Worm (Caenorhabditis elegans) whole organism, L1 larva: Measurements from ENCODE around the gene ugt-50.

Experiments used
- C16A3.4 ChIP-seq: fragments of 150-350 bp; optimal IDR thresholded peaks from 2 replicates; lab custom pipeline; 2014; ENCODE audit warnings: missing biosample characterization, missing genetic modification characterization
- C34B4.2 ChIP-seq: sonication (generic microtip); optimal IDR thresholded peaks from 2 replicates; lab custom pipeline; 2017; ENCODE audit warnings: mild to moderate bottlenecking, missing genetic modification characterization, missing compliant biosample characterization
- blmp-1 ChIP-seq: fragments of 150-350 bp; optimal IDR thresholded peaks from 2 replicates; lab custom pipeline; 2014; ENCODE audit warnings: missing biosample characterization, missing genetic modification characterization
- ceh-88 ChIP-seq: fragments of 200-800 bp; sonication (Bioruptor generic); IDR thresholded peaks from 2 replicates; pipeline ENCODE4 v1.3.6; 2022; ENCODE audit warnings: missing genetic modification characterization, missing compliant biosample characterization
- ceh-90 ChIP-seq: sonication (generic microtip); optimal IDR thresholded peaks from 2 replicates; lab custom pipeline; 2016; ENCODE audit warnings: missing genetic modification characterization, missing compliant biosample characterization
- dpl-1 ChIP-seq, 3 experiments: fragments of 150-350 bp in 2 of 3; sonication (generic microtip) in 1 of 3; optimal IDR thresholded peaks; 2 replicates each; lab custom pipeline; 2014 to 2017; ENCODE audit warnings: missing biosample characterization in 3 of 3, missing genetic modification characterization in 3 of 3, missing genetic modification reagents in 3 of 3
- dsc-1 ChIP-seq: sonication (generic microtip); optimal IDR thresholded peaks from 2 replicates; lab custom pipeline; 2016; ENCODE audit warnings: mild to moderate bottlenecking, missing genetic modification characterization, missing compliant biosample characterization
- efl-1 ChIP-seq, 4 experiments: fragments of 150-350 bp; optimal IDR thresholded peaks in 3 of 4; peaks in 1 of 4; 1 replicate in 1 of 4; 2 replicates in 3 of 4; lab custom pipeline; 2014; ENCODE audit warnings: missing biosample characterization in 2 of 4, missing genetic modification characterization in 2 of 4, missing genetic modification reagents in 2 of 4
- elt-2 ChIP-seq: sonication (generic microtip); optimal IDR thresholded peaks from 2 replicates; lab custom pipeline; 2016; ENCODE audit warnings: missing genetic modification characterization, mild to moderate bottlenecking, inconsistent platforms, missing compliant biosample characterization, missing genetic modification reagents
- elt-3 ChIP-seq, 6 experiments: fragments of 150-350 bp in 1 of 6; sonication (generic microtip); optimal IDR thresholded peaks; 2 replicates each; lab custom pipeline; 2017 to 2018; ENCODE audit warnings: missing biosample characterization in 6 of 6, missing genetic modification characterization in 6 of 6, inconsistent platforms in 1 of 6
- fos-1 ChIP-seq: fragments of 150-350 bp; optimal IDR thresholded peaks from 2 replicates; lab custom pipeline; 2014; ENCODE audit warnings: missing biosample characterization, missing genetic modification characterization
- hpl-2 ChIP-seq: fragments of 150-350 bp; optimal IDR thresholded peaks from 2 replicates; lab custom pipeline; 2014; ENCODE audit warnings: missing biosample characterization, missing genetic modification reagents, missing genetic modification characterization
- lin-14 ChIP-seq: fragments of 200-800 bp; sonication (Bioruptor generic); optimal IDR thresholded peaks from 2 replicates; lab custom pipeline; 2018; ENCODE audit warnings: mild to moderate bottlenecking, missing genetic modification characterization, moderate library complexity, missing compliant biosample characterization
- lin-15B ChIP-seq: fragments of 150-350 bp; sonication (generic microtip); optimal IDR thresholded peaks from 3 replicates; lab custom pipeline; 2014; ENCODE audit warnings: missing biosample characterization, missing genetic modification characterization
- lin-35 ChIP-seq, 2 experiments: fragments of 150-350 bp; optimal IDR thresholded peaks; 2 replicates each; lab custom pipeline; 2014; ENCODE audit warnings: missing biosample characterization in 2 of 2, missing genetic modification characterization in 2 of 2, missing genetic modification reagents in 2 of 2
- lin-39 ChIP-seq: fragments of 150-350 bp; optimal IDR thresholded peaks from 2 replicates; lab custom pipeline; 2014; ENCODE audit warnings: missing biosample characterization, missing genetic modification reagents, missing genetic modification characterization
- lsy-2 ChIP-seq, 2 experiments: fragments of 150-350 bp; optimal IDR thresholded peaks; 2 replicates each; lab custom pipeline; 2014; ENCODE audit warnings: missing biosample characterization in 2 of 2, missing genetic modification characterization in 2 of 2
- mab-9 ChIP-seq: fragments of 200-800 bp; sonication (Bioruptor generic); IDR thresholded peaks from 2 replicates; pipeline ENCODE4 v1.3.6; 2022; ENCODE audit warnings: missing genetic modification reagents, missing genetic modification characterization, missing compliant biosample characterization
- mdl-1 ChIP-seq, 2 experiments: fragments of 150-350 bp; optimal IDR thresholded peaks; 2 replicates each; lab custom pipeline; 2014 to 2017; ENCODE audit warnings: missing biosample characterization in 2 of 2, missing genetic modification characterization in 2 of 2, inconsistent platforms in 1 of 2
- mef-2 ChIP-seq: fragments of 150-350 bp; optimal IDR thresholded peaks from 2 replicates; lab custom pipeline; 2014; ENCODE audit warnings: missing biosample characterization, missing genetic modification characterization
- mep-1 ChIP-seq: fragments of 150-350 bp; optimal IDR thresholded peaks from 2 replicates; lab custom pipeline; 2014; ENCODE audit warnings: missing biosample characterization, missing genetic modification characterization
- nhr-19 ChIP-seq: fragments of 200-800 bp; sonication (Bioruptor generic); conservative IDR thresholded peaks from 2 replicates; pipeline ENCODE4 v1.3.6; 2022; ENCODE audit warnings: missing genetic modification characterization, missing compliant biosample characterization
- nhr-20 ChIP-seq: sonication (generic microtip); optimal IDR thresholded peaks from 2 replicates; lab custom pipeline; 2016; ENCODE audit warnings: mild to moderate bottlenecking, missing genetic modification characterization, missing compliant biosample characterization
- nhr-237 ChIP-seq: fragments of 150-350 bp; optimal IDR thresholded peaks from 2 replicates; lab custom pipeline; 2014; ENCODE audit warnings: missing biosample characterization, missing genetic modification characterization
- nhr-71 ChIP-seq: sonication (generic microtip); optimal IDR thresholded peaks from 2 replicates; lab custom pipeline; 2016; ENCODE audit warnings: mild to moderate bottlenecking, missing genetic modification characterization, moderate library complexity, missing compliant biosample characterization
- nhr-84 ChIP-seq: sonication (generic microtip); optimal IDR thresholded peaks from 2 replicates; lab custom pipeline; 2017; ENCODE audit warnings: missing biosample characterization, missing genetic modification characterization
- nhr-85 ChIP-seq: sonication (generic microtip); peaks from one replicate; lab custom pipeline; 2016; ENCODE audit warnings: missing genetic modification characterization, inconsistent platforms, missing compliant biosample characterization
- nhr-90 ChIP-seq: sonication (generic microtip); optimal IDR thresholded peaks from 2 replicates; lab custom pipeline; 2016; ENCODE audit warnings: mild to moderate bottlenecking, missing genetic modification characterization, missing compliant biosample characterization; ENCODE audit not compliant: poor library complexity
- pqm-1 ChIP-seq: sonication (generic microtip); optimal IDR thresholded peaks from 3 replicates; lab custom pipeline; 2017; ENCODE audit warnings: missing biosample characterization, missing genetic modification characterization
- skn-1 ChIP-seq: fragments of 150-350 bp; optimal IDR thresholded peaks from 2 replicates; lab custom pipeline; 2014; ENCODE audit warnings: missing biosample characterization, missing genetic modification characterization
- snu-23 ChIP-seq: sonication (generic microtip); optimal IDR thresholded peaks from 2 replicates; lab custom pipeline; 2016; ENCODE audit warnings: missing genetic modification characterization, missing compliant biosample characterization
- tbx-2 ChIP-seq: sonication (generic microtip); optimal IDR thresholded peaks from 2 replicates; lab custom pipeline; 2016; ENCODE audit warnings: missing genetic modification characterization, missing compliant biosample characterization
- tlp-1 ChIP-seq: fragments of 150-350 bp; optimal IDR thresholded peaks from 2 replicates; lab custom pipeline; 2014; ENCODE audit warnings: missing biosample characterization, missing genetic modification characterization
- unc-86 ChIP-seq: sonication (generic microtip); optimal IDR thresholded peaks from 2 replicates; lab custom pipeline; 2016; ENCODE audit warnings: missing genetic modification characterization, missing compliant biosample characterization
- ztf-11 ChIP-seq, 2 experiments: sonication (generic microtip); optimal IDR thresholded peaks; 2 replicates each; lab custom pipeline; 2016 to 2017; ENCODE audit warnings: missing genetic modification characterization in 2 of 2, missing biosample characterization in 1 of 2, missing compliant biosample characterization in 1 of 2
- ztf-4 ChIP-seq: fragments of 150-350 bp; optimal IDR thresholded peaks from 2 replicates; lab custom pipeline; 2014; ENCODE audit warnings: missing biosample characterization, missing genetic modification characterization

The ugt-50 gene

DNA sequence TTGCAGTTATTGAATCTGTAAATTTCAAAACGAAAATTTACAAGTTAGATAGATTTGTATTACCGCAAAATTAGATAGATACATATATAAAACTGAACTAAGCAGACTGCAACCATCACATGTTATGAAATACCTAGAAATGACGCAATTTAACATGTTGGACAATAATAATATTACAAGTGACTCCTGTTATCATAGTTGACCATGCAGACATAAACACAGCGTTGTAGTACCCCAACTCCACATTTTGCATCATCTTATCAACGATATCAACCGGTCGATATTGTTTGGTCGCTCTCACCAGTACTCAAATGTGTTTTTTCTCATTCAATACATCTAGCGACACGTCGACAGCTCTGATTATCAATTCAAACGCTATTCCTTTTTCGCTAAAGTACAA, at the start of gene ugt-50:
TSS of gene ugt-50 (plus strand) at position 268 of the 400 bp plus-strand sequence.
- TF ChIP-seq elt-2 (tag; lab: Kevin White, UChicago) (peak; percentile 87), nhr-20 (peak; percentile 66), hpl-2 (GFP tag; lab: Kevin White, UChicago) (no peak), pqm-1 (peak; percentile 16), dpl-1 (GFP tag; optimal IDR thresholded peaks at IDR 0.05; lab: Kevin White, UChicago) (peak in 1 of 3 experiments; percentile 1), nhr-19 (GFP tag; lab: Robert Waterston, UW) (0 out of 2 replicates have a peak, but pooled peaks have one; percentile 10), nhr-90 (tag; lab: Kevin White, UChicago) (peak; percentile 40), ztf-11 (tag; optimal IDR thresholded peaks at IDR 0.05; lab: Kevin White, UChicago) (no peak), ztf-4 (tag; lab: Kevin White, UChicago) (no peak), efl-1 (optimal IDR thresholded peaks at IDR 0.05; lab: Kevin White, UChicago) (peak in 1 of 2 experiments; percentile 4), efl-1 (GFP tag; optimal IDR thresholded peaks at IDR 0.05 in 1 of 2; lab: Kevin White, UChicago) (no peak), snu-23 (peak; percentile 28), nhr-85 (tag; lab: Kevin White, UChicago) (peak; percentile 63), lin-35 (GFP tag; optimal IDR thresholded peaks at IDR 0.05; lab: Kevin White, UChicago) (peak in 1 of 2 experiments; percentile 39), elt-3 (tag; optimal IDR thresholded peaks at IDR 0.05; lab: Kevin White, UChicago) (peak in 1 of 6 experiments; percentile 24), nhr-71 (tag; lab: Kevin White, UChicago) (peak; percentile 68), mab-9 (GFP tag; lab: Robert Waterston, UW) (no peak)
- TF ChIP-seq, all 84 proteins: peak for 12

DNA sequence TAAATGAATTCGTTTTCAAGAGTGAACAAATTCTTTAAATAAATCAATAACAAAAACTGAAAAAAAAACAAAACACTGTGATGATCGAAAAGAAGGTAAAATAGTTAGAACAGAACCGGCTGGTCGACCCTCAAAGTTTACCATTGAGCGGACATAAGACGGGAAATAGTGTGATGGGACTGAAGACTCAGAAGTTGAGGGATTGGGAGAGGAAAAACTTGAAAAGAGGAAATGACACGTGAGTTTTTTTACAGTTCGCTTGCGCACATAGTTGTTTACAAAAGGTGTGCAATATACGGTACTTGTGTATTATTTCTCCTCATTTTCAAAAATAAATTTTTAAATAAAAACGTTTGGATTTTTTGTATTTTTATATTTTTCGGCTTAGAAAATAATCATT, 48.4 kb upstream of the ugt-50 start:
- TF ChIP-seq nhr-85 (tag; lab: Kevin White, UChicago) (peak; percentile 65), nhr-84 (no peak), ceh-88 (GFP tag; lab: Robert Waterston, UW) (no peak), C34B4.2 (no peak), C16A3.4 (tag; lab: Kevin White, UChicago) (no peak), lin-14 (GFP tag; lab: Kevin White, UChicago) (peak; percentile 80), ceh-90 (no peak), lin-39 (no peak), lin-15B (tag; lab: Kevin White, UChicago) (no peak), mef-2 (tag; lab: Kevin White, UChicago) (no peak), snu-23 (peak; percentile 55), nhr-20 (peak; percentile 43), lsy-2 (tag; optimal IDR thresholded peaks at IDR 0.05; lab: Kevin White, UChicago) (peak in 1 of 2 experiments; percentile 33), unc-86 (tag; lab: Kevin White, UChicago) (no peak), efl-1 (optimal IDR thresholded peaks at IDR 0.05; lab: Kevin White, UChicago) (no peak), efl-1 (GFP tag; optimal IDR thresholded peaks at IDR 0.05 in 1 of 2; lab: Kevin White, UChicago) (no peak), tbx-2 (tag; lab: Kevin White, UChicago) (peak; percentile 25), skn-1 (tag; lab: Kevin White, UChicago) (peak; percentile 10), mep-1 (tag; lab: Kevin White, UChicago) (peak; percentile 34), mdl-1 (tag; optimal IDR thresholded peaks at IDR 0.05; lab: Kevin White, UChicago) (peak in 1 of 2 experiments; percentile 42)

DNA sequence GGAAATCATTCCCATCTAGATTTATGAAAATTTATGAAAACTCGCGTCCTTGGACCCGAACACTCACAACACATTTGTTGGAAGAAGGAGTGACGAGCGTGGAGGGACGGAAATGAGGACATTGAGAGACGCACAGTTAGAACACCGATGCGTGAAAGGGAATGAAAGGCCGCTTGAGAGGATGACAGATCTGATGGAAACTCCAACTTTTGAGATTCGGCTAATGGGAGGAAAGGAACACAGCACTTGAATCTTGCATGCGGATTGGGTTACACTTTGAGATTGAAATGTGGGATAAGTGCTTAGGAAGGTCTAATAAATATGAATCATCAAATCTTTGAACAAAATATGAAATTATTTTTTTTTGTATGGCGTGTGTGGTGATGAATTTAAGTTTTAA, 45.5 kb upstream of the ugt-50 start:
- TF ChIP-seq fos-1 (tag; lab: Kevin White, UChicago) (no peak), nhr-90 (tag; lab: Kevin White, UChicago) (no peak), blmp-1 (peak; percentile 42), mdl-1 (tag; optimal IDR thresholded peaks at IDR 0.05; lab: Kevin White, UChicago) (no peak), nhr-237 (tag; lab: Kevin White, UChicago) (no peak)

DNA sequence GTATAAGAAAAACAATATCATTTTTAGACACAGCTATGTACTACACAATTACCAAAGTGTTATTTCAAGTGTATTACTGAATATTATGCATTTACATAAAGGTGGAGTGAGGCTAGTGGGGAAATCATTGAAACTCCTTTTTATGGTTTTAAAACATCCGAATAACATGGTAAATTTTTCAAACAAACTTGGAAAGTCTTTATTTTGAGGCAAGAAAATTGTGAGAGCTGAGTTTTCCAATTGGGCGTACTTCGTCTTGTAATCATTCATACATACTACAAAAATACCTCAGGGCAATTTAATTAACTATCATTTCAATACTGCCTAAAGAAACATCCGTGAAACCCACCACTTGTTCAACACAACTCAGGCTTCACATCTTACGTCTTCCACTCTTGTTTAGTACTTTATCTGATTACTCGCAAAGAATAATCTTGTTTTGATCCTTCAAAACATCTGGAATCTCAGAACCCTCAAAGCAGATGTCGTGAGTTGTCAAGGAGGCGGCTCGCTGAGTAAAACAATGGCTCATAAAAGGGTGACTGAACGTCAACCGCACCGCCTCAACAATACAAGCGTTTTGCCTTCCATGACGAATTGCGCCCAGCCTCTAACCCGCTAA, 44.7 kb upstream of the ugt-50 start, which contains the start of gene zmp-5:
TSS of gene zmp-5 (plus strand) at position 572 of the 622 bp plus-strand sequence.
- TF ChIP-seq tlp-1 (tag; lab: Kevin White, UChicago) (no peak), tbx-2 (tag; lab: Kevin White, UChicago) (no peak), efl-1 (optimal IDR thresholded peaks at IDR 0.05; lab: Kevin White, UChicago) (no peak), efl-1 (GFP tag; optimal IDR thresholded peaks at IDR 0.05 in 1 of 2; lab: Kevin White, UChicago) (peak in 1 of 2 experiments; percentile 65), lin-15B (tag; lab: Kevin White, UChicago) (no peak), dsc-1 (tag; lab: Kevin White, UChicago) (peak; percentile 44)
